Worm (Caenorhabditis elegans): ENCODE measurements around the gene nmr-2.
"Not testable (repeated sequence)": the region's sequence is repeated elsewhere in the genome, so short reads cannot be mapped to it uniquely, and the experiment has no call there.

Gene nmr-2

ce11 chrV:15011560-15011959 lies at the start of gene nmr-2:
TSS of gene nmr-2 (minus strand) at chrV:15011660.
- TF ChIP-seq him-1 (tag; optimal IDR thresholded peaks at IDR 0.05) (no peak), W03F9.2 (tag; optimal IDR thresholded peaks at IDR 0.05) (no peak), dao-5 (tag; optimal IDR thresholded peaks at IDR 0.05) (no peak)

DNA sequence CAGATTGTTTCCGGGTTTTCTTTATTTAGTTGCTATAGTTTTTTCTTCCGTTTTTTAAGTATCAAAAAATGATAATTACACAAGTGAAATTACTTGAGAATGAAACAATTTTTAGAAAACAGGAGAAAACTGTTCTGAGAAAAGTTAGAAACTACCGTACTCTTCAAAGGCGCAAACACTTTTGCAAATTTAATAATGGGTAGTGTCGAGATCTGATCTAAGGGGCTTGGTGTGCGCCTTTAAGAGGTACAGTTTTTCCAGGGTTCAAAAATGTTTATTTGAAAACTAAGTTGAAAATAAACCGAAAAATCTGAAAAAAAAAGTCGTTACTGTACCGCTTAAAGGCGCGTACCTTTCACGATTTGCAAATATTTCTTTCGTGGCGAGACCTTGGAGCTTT lies 49.1 kb upstream of the nmr-2 start:
- TF ChIP-seq dao-5 (tag; optimal IDR thresholded peaks at IDR 0.05) (no peak), W03F9.2 (tag; optimal IDR thresholded peaks at IDR 0.05) (no peak)

DNA sequence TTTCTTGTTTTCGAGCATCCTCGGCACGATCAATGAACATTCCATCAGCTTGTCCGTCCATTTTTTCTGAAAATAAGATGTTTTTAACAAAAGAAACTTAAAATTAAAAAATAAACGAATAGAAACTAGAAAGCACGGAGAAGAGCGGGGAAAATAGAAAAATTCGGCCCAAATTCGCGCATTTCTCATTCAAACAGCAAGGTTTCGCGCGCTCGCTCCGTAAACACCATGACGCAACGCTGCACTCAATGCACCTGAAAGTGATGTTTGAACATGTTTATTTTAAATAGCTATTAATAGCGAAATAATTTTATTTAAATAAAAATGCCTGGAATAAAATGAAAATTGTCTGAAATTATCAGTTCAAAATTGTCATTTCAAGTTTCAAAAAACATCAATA lies 48.1 kb upstream of the nmr-2 start, which contains the start of the genes mcm-3 and C25D7.15:
mcm-3 (minus strand) TSS at position 66 of the 400 bp plus-strand sequence.
C25D7.15 (plus strand) TSS at position 275 of the 400 bp plus-strand sequence.
- TF ChIP-seq W03F9.2 (tag; optimal IDR thresholded peaks at IDR 0.05) = peak; percentile 32
- no peak for TF ChIP-seq dao-5 (tag; optimal IDR thresholded peaks at IDR 0.05)
- TF ChIP-seq him-1 (tag; optimal IDR thresholded peaks at IDR 0.05) = no peak

- no peak for TF ChIP-seq him-1 (tag; optimal IDR thresholded peaks at IDR 0.05)
- no peak for TF ChIP-seq W03F9.2 (tag; optimal IDR thresholded peaks at IDR 0.05)
- TF ChIP-seq dao-5 (tag; optimal IDR thresholded peaks at IDR 0.05) = no peak
Measured at ce11 chrV:15058965-15059364, 47.5 kb upstream of the nmr-2 start.

DNA sequence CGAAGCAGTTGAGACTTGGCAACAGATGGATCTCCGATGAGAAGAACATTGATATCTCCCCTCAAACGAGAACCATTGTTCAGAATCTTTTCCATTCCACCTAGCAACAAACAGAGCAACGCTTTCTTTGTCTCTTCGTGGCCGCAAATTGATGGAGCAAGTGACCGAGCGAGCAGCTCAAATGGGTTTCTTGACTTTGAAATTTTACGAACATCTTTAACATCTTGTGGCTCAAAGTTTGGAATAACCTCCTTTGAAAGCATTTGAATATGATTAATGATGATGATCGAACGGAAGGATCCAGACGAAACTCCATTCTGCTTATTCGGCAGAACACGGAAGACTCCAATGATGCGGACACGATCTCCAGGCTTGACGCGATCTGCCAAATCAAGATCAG lies 47.0 kb upstream of the nmr-2 start:
- TF ChIP-seq W03F9.2 (tag; optimal IDR thresholded peaks at IDR 0.05) (no peak), dao-5 (tag; optimal IDR thresholded peaks at IDR 0.05) (no peak), him-1 (tag; optimal IDR thresholded peaks at IDR 0.05) (no peak)

ce11 chrV:15057724-15058123 lies 46.3 kb upstream of the nmr-2 start:
- TF ChIP-seq him-1 (tag; optimal IDR thresholded peaks at IDR 0.05) = no peak
- TF ChIP-seq dao-5 (tag; optimal IDR thresholded peaks at IDR 0.05) = no peak
- TF ChIP-seq W03F9.2 (tag; optimal IDR thresholded peaks at IDR 0.05) = no peak

ce11 chrV:15056346-15056839 lies 44.9 kb upstream of the nmr-2 start:
- no peak for TF ChIP-seq W03F9.2 (tag; optimal IDR thresholded peaks at IDR 0.05)
- no peak for TF ChIP-seq him-1 (tag; optimal IDR thresholded peaks at IDR 0.05)

ce11 chrV:15055873-15056272 lies 44.4 kb upstream of the nmr-2 start, which contains the start of gene C25D7.16:
TSS of gene C25D7.16 (plus strand) at chrV:15056173.
- no peak for TF ChIP-seq him-1 (tag; optimal IDR thresholded peaks at IDR 0.05)
- no peak for TF ChIP-seq W03F9.2 (tag; optimal IDR thresholded peaks at IDR 0.05)
- TF ChIP-seq dao-5 (tag; optimal IDR thresholded peaks at IDR 0.05) = no peak

ce11 chrV:15054733-15055132 lies 43.3 kb upstream of the nmr-2 start:
- TF ChIP-seq W03F9.2 (tag; optimal IDR thresholded peaks at IDR 0.05) = no peak
- TF ChIP-seq dao-5 (tag; optimal IDR thresholded peaks at IDR 0.05) = no peak
- no peak for TF ChIP-seq him-1 (tag; optimal IDR thresholded peaks at IDR 0.05)

DNA sequence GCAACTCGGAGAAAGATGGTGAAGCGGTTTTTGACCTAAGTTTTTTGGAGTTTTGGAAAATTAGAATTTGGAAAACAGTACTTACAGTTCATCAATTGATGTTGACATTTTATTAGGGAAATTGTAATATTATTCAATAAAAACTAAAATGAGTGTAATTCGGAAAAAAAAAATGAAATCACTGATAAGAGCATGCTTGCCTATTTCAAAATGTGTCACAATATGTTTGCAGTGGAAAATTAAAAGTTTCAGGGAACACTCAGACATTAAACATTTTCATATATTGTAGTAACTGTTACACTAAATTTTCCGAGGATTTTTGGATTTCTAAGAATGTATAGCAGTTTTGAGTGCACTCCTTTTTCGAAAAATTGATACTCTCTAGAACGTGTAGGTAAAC lies 40.9 kb upstream of the nmr-2 start, which contains the start of the genes fbxa-82 and C25D7.5:
fbxa-82 (minus strand) TSS at position 163 of the 400 bp plus-strand sequence.
C25D7.5 (plus strand) TSS at position 283 of the 400 bp plus-strand sequence.
- no peak for TF ChIP-seq dao-5 (tag; optimal IDR thresholded peaks at IDR 0.05)
- TF ChIP-seq W03F9.2 (tag; optimal IDR thresholded peaks at IDR 0.05) = no peak
- TF ChIP-seq him-1 (tag; optimal IDR thresholded peaks at IDR 0.05) = no peak

ce11 chrV:15051720-15052119 lies 40.3 kb upstream of the nmr-2 start:
- TF ChIP-seq W03F9.2 (tag; optimal IDR thresholded peaks at IDR 0.05) (no peak), him-1 (tag; optimal IDR thresholded peaks at IDR 0.05) (no peak), dao-5 (tag; optimal IDR thresholded peaks at IDR 0.05) (no peak)

DNA sequence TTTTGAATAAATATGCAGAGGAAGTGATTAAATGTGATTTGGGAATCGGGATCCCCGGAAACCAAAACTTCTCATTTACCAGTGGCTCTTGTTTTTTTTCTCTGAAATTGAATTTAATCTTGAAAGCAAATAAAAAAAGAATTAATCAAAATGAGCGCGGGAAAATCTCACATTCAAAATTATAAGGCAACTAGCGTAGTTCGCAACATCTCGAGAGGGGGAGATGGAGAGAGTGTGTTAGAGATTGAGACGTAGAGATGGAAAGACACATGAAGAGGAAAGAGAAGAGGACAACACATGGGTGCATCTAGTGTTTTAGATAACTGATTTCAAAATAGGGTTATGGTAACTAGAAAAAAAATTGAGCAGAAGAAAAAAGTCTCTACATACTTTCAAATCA lies 36.6 kb upstream of the nmr-2 start, which contains the start of gene sdc-3:
sdc-3 (minus strand) TSS at position 101 of the 400 bp plus-strand sequence.
- TF ChIP-seq dao-5 (tag; optimal IDR thresholded peaks at IDR 0.05) (no peak), W03F9.2 (tag; optimal IDR thresholded peaks at IDR 0.05) (no peak), him-1 (tag; optimal IDR thresholded peaks at IDR 0.05) (no peak)

ce11 chrV:15036769-15037168 lies 25.3 kb upstream of the nmr-2 start, which contains the start of gene melo-3:
TSS of gene melo-3 (minus strand) at chrV:15036869.
- TF ChIP-seq dao-5, W03F9.2, him-1 (tag; optimal IDR thresholded peaks at IDR 0.05): not testable (repeated sequence)

- TF ChIP-seq him-1, dao-5, W03F9.2 (tag; optimal IDR thresholded peaks at IDR 0.05): not testable (repeated sequence)
Measured at ce11 chrV:15031373-15031772, 19.9 kb upstream of the nmr-2 start, which contains the start of gene cng-1. TSS of gene cng-1 (minus strand) at chrV:15031473.
